Fruit fly (Drosophila melanogaster): ENCODE measurements around the gene pasha.
A peak's percentile ranks its signal among the peaks of the same experiment; 100 is the strongest.

pasha gene

dm6 chr3R:31592256-31592879 is 25.4 kb upstream of the pasha start, which contains the start of gene CG1774 (continued):
- TF ChIP-seq Ssrp (tag; optimal IDR thresholded peaks at IDR 0.05) (peak; percentile 50), CG4617 (GFP tag; optimal IDR thresholded peaks at IDR 0.05; ENCODE audit: borderline replicate concordance) (no peak), E2f1 (GFP tag; IDR thresholded peaks at IDR 0.05) (peak; percentile 67), pb (GFP tag; optimal IDR thresholded peaks at IDR 0.05) (peak; percentile 45), lola (GFP tag; optimal IDR thresholded peaks at IDR 0.05) (peak in 1 of 3 experiments; percentile 26), CG18476 (GFP tag; optimal IDR thresholded peaks at IDR 0.05) (peak; percentile 69), CG12659 (GFP tag; optimal IDR thresholded peaks at IDR 0.05) (peak; percentile 80), ara (GFP tag; IDR thresholded peaks at IDR 0.05) (peak; percentile 21; the same call in 1 of the 2 replicates), Bdp1 (GFP tag; optimal IDR thresholded peaks at IDR 0.05) (peak; percentile 49), CG2116 (GFP tag; optimal IDR thresholded peaks at IDR 0.05) (peak; percentile 18), CG3065 (GFP tag; optimal IDR thresholded peaks at IDR 0.05) (no peak), Aef1 (GFP tag; IDR thresholded peaks at IDR 0.05) (peak; percentile 77; the same call in 2 of the 3 replicates), HLHmδ (GFP tag; optimal IDR thresholded peaks at IDR 0.05) (no peak), pita (GFP tag; optimal IDR thresholded peaks at IDR 0.05) (no peak), hb (GFP tag; IDR thresholded peaks at IDR 0.05; ENCODE audit: partially characterized antibody) (no peak), Opbp (GFP tag; IDR thresholded peaks at IDR 0.05; ENCODE audit: partially characterized antibody) (no peak), CG4404 (GFP tag; IDR thresholded peaks at IDR 0.05) (peak; percentile 54), ash1 (GFP tag; optimal IDR thresholded peaks at IDR 0.05) (no peak), CG8388 (GFP tag; optimal IDR thresholded peaks at IDR 0.05) (peak; percentile 53), pzg (GFP tag; optimal IDR thresholded peaks at IDR 0.05) (peak; percentile 16), Deaf1 (tag; optimal IDR thresholded peaks at IDR 0.05) (peak; percentile 55), Asciz (GFP tag; optimal IDR thresholded peaks at IDR 0.05) (peak; percentile 53), MESR4 (GFP tag; optimal IDR thresholded peaks at IDR 0.05) (no peak), HLH3B (GFP tag; IDR thresholded peaks at IDR 0.05) (peak; percentile 72), zf30C (GFP tag; optimal IDR thresholded peaks at IDR 0.05) (peak; percentile 73), bab2 (GFP tag; optimal IDR thresholded peaks at IDR 0.05) (peak; percentile 80), GATAe (GFP tag; conservative IDR thresholded peaks at IDR 0.05) (peak; percentile 51; the same call in 1 of the 2 replicates), CG16815 (GFP tag; optimal IDR thresholded peaks at IDR 0.05) (peak; percentile 60), Dip3 (GFP tag; optimal IDR thresholded peaks at IDR 0.05) (peak; percentile 89), CG9876 (GFP tag; optimal IDR thresholded peaks at IDR 0.05) (peak; percentile 71), Scr (GFP tag; IDR thresholded peaks at IDR 0.05; ENCODE audit: partially characterized antibody) (no peak), Nf-YC (tag; optimal IDR thresholded peaks at IDR 0.05) (peak; percentile 37), E2f2 (GFP tag; IDR thresholded peaks at IDR 0.05) (peak; percentile 44), CG12769 (tag; optimal IDR thresholded peaks at IDR 0.05) (peak; percentile 93), crc (GFP tag; optimal IDR thresholded peaks at IDR 0.05) (peak; percentile 88), CG31388 (GFP tag; optimal IDR thresholded peaks at IDR 0.05) (no peak), D19A (tag; optimal IDR thresholded peaks at IDR 0.05) (peak; percentile 54), CG6254 (GFP tag; optimal IDR thresholded peaks at IDR 0.05) (peak; percentile 44), CG17186 (GFP tag; optimal IDR thresholded peaks at IDR 0.05) (no peak), CG6683 (GFP tag; optimal IDR thresholded peaks at IDR 0.05) (peak; percentile 65), Ada2b (GFP tag; IDR thresholded peaks at IDR 0.05) (peak; percentile 77), CG34376 (GFP tag; optimal IDR thresholded peaks at IDR 0.05) (peak; percentile 79), CG42726 (GFP tag; IDR thresholded peaks at IDR 0.05; ENCODE audit: partially characterized antibody) (no peak), unpg (GFP tag; optimal IDR thresholded peaks at IDR 0.05) (peak; percentile 78), CG6765 (GFP tag; optimal IDR thresholded peaks at IDR 0.05) (peak; percentile 76), Hsf (GFP tag; optimal IDR thresholded peaks at IDR 0.05) (peak; percentile 81), az2 (GFP tag; optimal IDR thresholded peaks at IDR 0.05) (peak; percentile 70), CG8765 (GFP tag; IDR thresholded peaks at IDR 0.05) (peak; percentile 40; the same call in 1 of the 2 replicates), ham (GFP tag; IDR thresholded peaks at IDR 0.05) (0 out of 2 replicates have a peak, but pooled peaks have one; percentile 48)

Measured in whole organism, embryonic.